Worm (Caenorhabditis elegans): ENCODE data around the gene AH6.17.

ce11 chrII:9537429-9537828 is 14.5 kb downstream of the AH6.17 start, which contains the start of gene sra-8:
- no peak for TF ChIP-seq unc-62 (GFP tag; optimal IDR thresholded peaks at IDR 0.05)
- TF ChIP-seq unc-39 (tag; optimal IDR thresholded peaks at IDR 0.05): no peak
- TF ChIP-seq flh-1 (GFP tag; optimal IDR thresholded peaks at IDR 0.05): no peak
- no peak for TF ChIP-seq nhr-237 (tag; optimal IDR thresholded peaks at IDR 0.05)
- no peak for TF ChIP-seq lsy-2 (tag; optimal IDR thresholded peaks at IDR 0.05)
- TF ChIP-seq sem-2 (GFP tag; optimal IDR thresholded peaks at IDR 0.05): no peak
- TF ChIP-seq M03D4.4 (tag; optimal IDR thresholded peaks at IDR 0.05): no peak
- no peak for TF ChIP-seq sptf-1 (tag; optimal IDR thresholded peaks at IDR 0.05)
- no peak for TF ChIP-seq nhr-2 (tag; optimal IDR thresholded peaks at IDR 0.05)
- no peak for TF ChIP-seq mab-5 (tag; optimal IDR thresholded peaks at IDR 0.05)
- no peak for TF ChIP-seq snpc-4 (tag; optimal IDR thresholded peaks at IDR 0.05)
- TF ChIP-seq lin-13 (tag; optimal IDR thresholded peaks at IDR 0.05): no peak
- no peak for TF ChIP-seq elt-3 (tag; optimal IDR thresholded peaks at IDR 0.05)

Measured in whole organism, mixed stage, embryonic.